Worm (Caenorhabditis elegans) whole organism, early embryonic: ENCODE data around the gene F48E3.6.

Experiments
- ama-1 ChIP-seq: fragments of 150-350 bp; optimal IDR thresholded peaks from 2 replicates; lab custom pipeline; 2014
- scrt-1 ChIP-seq: fragments of 200-800 bp; sonication (Bioruptor generic); IDR thresholded peaks from 2 replicates; pipeline ENCODE4 v1.3.6; 2022; ENCODE audit warnings: missing genetic modification characterization, missing compliant biosample characterization

DNA sequence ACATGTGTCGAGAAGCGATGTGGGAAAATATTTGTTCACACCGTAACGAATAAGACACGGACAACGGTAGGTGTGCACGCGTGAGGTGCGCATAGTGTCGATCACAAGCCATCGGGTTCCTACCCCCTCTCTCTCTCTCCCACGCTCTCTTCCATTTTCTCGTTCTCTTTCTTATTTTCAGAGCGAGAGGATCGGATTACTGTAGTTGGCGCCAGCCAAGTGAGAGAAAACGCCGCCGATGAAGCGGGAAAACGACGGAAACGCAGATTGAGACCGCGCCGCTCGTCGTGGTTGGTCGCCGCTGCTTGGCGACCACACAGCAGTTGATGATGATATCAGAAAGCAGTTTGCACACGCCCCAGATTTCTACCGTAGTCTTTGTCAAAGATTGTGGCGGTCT is 38.3 kb downstream of the F48E3.6 start:
- no peak for TF ChIP-seq ama-1 (lab: Kevin White, UChicago)
- TF ChIP-seq scrt-1 (GFP tag; lab: Robert Waterston, UW), result no peak
